Worm (Caenorhabditis elegans): Measurements from ENCODE around the gene C37E2.3.

Gene C37E2.3

DNA sequence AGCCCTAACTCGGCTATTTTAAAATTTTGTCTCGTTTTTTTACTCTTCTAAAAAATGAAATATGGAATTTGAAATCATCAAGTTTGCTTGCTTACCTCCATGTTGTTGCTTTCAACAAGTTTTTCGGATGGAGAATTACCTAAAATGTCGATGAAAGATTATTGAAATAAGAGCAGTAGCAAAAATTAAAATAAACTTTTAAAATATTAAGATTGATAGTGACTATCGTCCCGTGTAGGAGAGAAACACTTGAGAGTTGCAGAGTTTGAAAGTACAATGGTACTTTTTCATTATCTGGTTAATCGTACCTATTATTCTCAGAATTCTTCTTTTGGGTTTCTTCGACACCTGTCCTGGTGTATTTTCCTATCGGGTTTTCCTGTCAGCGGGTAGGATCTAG, 23.3 kb upstream of the C37E2.3 start, which contains the start of gene ceh-90:
Gene ceh-90, minus strand, starts transcription at position 101 of the 400 bp plus-strand sequence.
- no peak for TF ChIP-seq egl-18 (GFP tag; IDR thresholded peaks at IDR 0.05)

DNA sequence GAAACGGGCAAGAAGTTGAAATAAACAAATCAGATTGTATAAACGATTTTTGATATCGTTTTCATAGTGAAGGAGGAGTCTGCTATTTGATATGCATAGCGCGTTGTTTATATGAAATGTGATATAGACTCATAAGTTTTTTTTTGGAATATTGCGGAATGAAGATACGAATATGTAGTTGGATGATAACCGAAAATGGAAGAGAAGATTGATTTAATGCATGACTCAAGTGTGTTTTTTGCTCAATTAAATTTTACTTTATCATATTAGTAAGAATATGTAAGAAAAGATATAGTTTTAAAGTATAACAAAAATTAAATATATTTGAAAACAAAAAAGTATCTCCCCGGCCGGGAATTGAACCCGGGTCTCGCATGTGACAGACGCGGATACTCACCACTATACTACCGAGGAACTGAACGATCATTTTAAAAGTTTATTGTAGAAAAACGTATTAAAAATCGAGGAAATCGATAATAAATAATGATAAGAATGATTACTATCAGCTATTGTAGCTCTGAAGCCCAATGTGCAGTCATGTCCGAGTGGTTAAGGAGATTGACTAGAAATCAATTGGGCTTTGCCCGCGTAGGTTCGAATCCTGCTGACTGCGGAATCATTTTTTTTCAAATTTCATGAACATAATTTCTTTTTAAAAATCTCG, 18.4 kb upstream of the C37E2.3 start, which contains the start of gene lgc-25:
Gene lgc-25, minus strand, starts transcription at position 51 of the 664 bp plus-strand sequence.
- TF ChIP-seq cebp-1 (GFP tag; IDR thresholded peaks at IDR 0.05): 0 out of 2 replicates have a peak, but pooled peaks have one; percentile 36
- TF ChIP-seq cebp-1 (tag; optimal IDR thresholded peaks at IDR 0.05): no peak
- no peak for TF ChIP-seq egl-44 (GFP tag; IDR thresholded peaks at IDR 0.05)
- TF ChIP-seq ztf-18 (tag; optimal IDR thresholded peaks at IDR 0.05): peak; percentile 72
- peak; percentile 30 for TF ChIP-seq unc-130 (GFP tag; optimal IDR thresholded peaks at IDR 0.05)
- no peak for TF ChIP-seq nfya-2 (GFP tag; IDR thresholded peaks at IDR 0.05)
- peak; percentile 28 for TF ChIP-seq F22D6.2 (tag; optimal IDR thresholded peaks at IDR 0.05)
- no peak for TF ChIP-seq nhr-27 (tag; optimal IDR thresholded peaks at IDR 0.05)
- TF ChIP-seq F57A8.1 (GFP tag; optimal IDR thresholded peaks at IDR 0.05): no peak
- peak; percentile 65 for TF ChIP-seq lir-1 (GFP tag; conservative IDR thresholded peaks at IDR 0.05)
- no peak for TF ChIP-seq lsl-1 (GFP tag; optimal IDR thresholded peaks at IDR 0.05)
- TF ChIP-seq rcor-1 (GFP tag; IDR thresholded peaks at IDR 0.05): 0 out of 2 replicates have a peak, but pooled peaks have one; percentile 45
- TF ChIP-seq snpc-1.1 (tag; optimal IDR thresholded peaks at IDR 0.05; ENCODE audit: insufficient read depth): peak; percentile 74
- peak; percentile 55 for TF ChIP-seq madf-10 (tag; optimal IDR thresholded peaks at IDR 0.05)
- TF ChIP-seq xnd-1 (tag; optimal IDR thresholded peaks at IDR 0.05): no peak
- no peak for TF ChIP-seq C06A6.2 (GFP tag; conservative IDR thresholded peaks at IDR 0.05)
- no peak for TF ChIP-seq F55B11.4 (tag; optimal IDR thresholded peaks at IDR 0.05; ENCODE audit: borderline replicate concordance, insufficient read depth)
- no peak for TF ChIP-seq hsf-1 (GFP tag; IDR thresholded peaks at IDR 0.05)
- TF ChIP-seq ztf-22 (GFP tag; optimal IDR thresholded peaks at IDR 0.05): no peak
- TF ChIP-seq ceh-91 (GFP tag; IDR thresholded peaks at IDR 0.05): no peak
- TF ChIP-seq mcd-1 (GFP tag; IDR thresholded peaks at IDR 0.05): no peak; the same call in 1 of the 2 replicates
- TF ChIP-seq zim-3 (tag; optimal IDR thresholded peaks at IDR 0.05): peak; percentile 32
- no peak for TF ChIP-seq aptf-3 (GFP tag; IDR thresholded peaks at IDR 0.05)
- TF ChIP-seq ztf-26 (tag; optimal IDR thresholded peaks at IDR 0.05): peak; percentile 58
- TF ChIP-seq sdz-38 (tag; optimal IDR thresholded peaks at IDR 0.05): no peak
- no peak for TF ChIP-seq F33H1.4 (GFP tag; IDR thresholded peaks at IDR 0.05)
- TF ChIP-seq lin-26 (GFP tag; IDR thresholded peaks at IDR 0.05): peak; percentile 84
- no peak for TF ChIP-seq F49E8.2 (tag; optimal IDR thresholded peaks at IDR 0.05; ENCODE audit: insufficient read depth)
- TF ChIP-seq madf-6 (GFP tag; IDR thresholded peaks at IDR 0.05): no peak
- no peak for TF ChIP-seq unc-62 (GFP tag; optimal IDR thresholded peaks at IDR 0.05)
- no peak for TF ChIP-seq let-526 (GFP tag; IDR thresholded peaks at IDR 0.05)
- TF ChIP-seq Y95B8A.8 (GFP tag; IDR thresholded peaks at IDR 0.05): no peak
- no peak for TF ChIP-seq nhr-80 (tag; optimal IDR thresholded peaks at IDR 0.05)
- no peak for TF ChIP-seq ekl-4 (GFP tag; IDR thresholded peaks at IDR 0.05)
- TF ChIP-seq C17E4.6 (GFP tag; IDR thresholded peaks at IDR 0.05): no peak
- TF ChIP-seq nfya-1 (tag; optimal IDR thresholded peaks at IDR 0.05; ENCODE audit: borderline replicate concordance, insufficient read depth): no peak
- no peak for TF ChIP-seq mel-28 (tag; optimal IDR thresholded peaks at IDR 0.05; ENCODE audit: borderline replicate concordance)
- TF ChIP-seq hlh-12 (tag; optimal IDR thresholded peaks at IDR 0.05): no peak
- TF ChIP-seq madf-3 (GFP tag; IDR thresholded peaks at IDR 0.05): no peak
- no peak for TF ChIP-seq F10E7.11 (tag; optimal IDR thresholded peaks at IDR 0.05)
- 0 out of 2 replicates have a peak, but pooled peaks have one; percentile 46 for TF ChIP-seq bed-2 (GFP tag; IDR thresholded peaks at IDR 0.05)
- TF ChIP-seq atf-7 (tag; optimal IDR thresholded peaks at IDR 0.05): peak; percentile 21
- TF ChIP-seq B0336.3 (GFP tag; IDR thresholded peaks at IDR 0.05): no peak
- TF ChIP-seq Y56A3A.18 (GFP tag; IDR thresholded peaks at IDR 0.05): peak; percentile 78
- TF ChIP-seq efl-1 (GFP tag; optimal IDR thresholded peaks at IDR 0.05): no peak

Measured in whole organism, young adult.